Fruit fly (Drosophila melanogaster) whole organism, adult: Measurements from ENCODE around the gene RagA-B.

Source experiments
- CG11617 ChIP-seq: fragments of 200-800 bp; sonication (Bioruptor generic); optimal IDR thresholded peaks from 2 replicates; lab custom pipeline; 2017; ENCODE audit warnings: mild to moderate bottlenecking, missing biosample characterization, missing genetic modification reagents, missing genetic modification characterization
- CG12768 ChIP-seq: fragments of 200-800 bp; sonication (Bioruptor generic); optimal IDR thresholded peaks from 2 replicates; lab custom pipeline; 2017; ENCODE audit warnings: missing biosample characterization, missing genetic modification characterization, mild to moderate bottlenecking, moderate library complexity, missing genetic modification reagents
- CG14711 ChIP-seq: fragments of 200-800 bp; sonication (Bioruptor generic); optimal IDR thresholded peaks from 2 replicates; lab custom pipeline; 2018; ENCODE audit warnings: missing biosample characterization, mild to moderate bottlenecking, missing genetic modification characterization, moderate library complexity
- CG1620 ChIP-seq: fragments of 200-800 bp; sonication (Bioruptor generic); optimal IDR thresholded peaks from 2 replicates; lab custom pipeline; 2016; ENCODE audit warnings: missing biosample characterization, missing genetic modification characterization
- CG33017 ChIP-seq: fragments of 200-800 bp; sonication (Bioruptor generic); optimal IDR thresholded peaks from 2 replicates; lab custom pipeline; 2018; ENCODE audit warnings: missing biosample characterization, mild to moderate bottlenecking, missing genetic modification characterization, moderate library complexity
- CG5204 ChIP-seq: fragments of 200-800 bp; sonication (Bioruptor generic); optimal IDR thresholded peaks from 2 replicates; lab custom pipeline; 2016; ENCODE audit warnings: missing biosample characterization, missing genetic modification characterization
- CG7045 ChIP-seq: fragments of 200-800 bp; sonication (Bioruptor generic); optimal IDR thresholded peaks from 2 replicates; lab custom pipeline; 2017; ENCODE audit warnings: missing biosample characterization, mild to moderate bottlenecking, missing genetic modification characterization
- CG7101 ChIP-seq: fragments of 200-800 bp; sonication (Bioruptor generic); optimal IDR thresholded peaks from 2 replicates; lab custom pipeline; 2018; ENCODE audit warnings: missing biosample characterization, mild to moderate bottlenecking, missing genetic modification characterization, moderate library complexity
- Clk ChIP-seq: fragments of 200-800 bp; sonication (Bioruptor generic); optimal IDR thresholded peaks from 2 replicates; lab custom pipeline; 2017; ENCODE audit warnings: missing biosample characterization, missing genetic modification characterization
- Crg-1 ChIP-seq: fragments of 200-800 bp; sonication (Bioruptor generic); optimal IDR thresholded peaks from 2 replicates; lab custom pipeline; 2016; ENCODE audit warnings: missing biosample characterization, missing genetic modification characterization
- Hr96 ChIP-seq: fragments of 200-800 bp; sonication (Bioruptor generic); optimal IDR thresholded peaks from 2 replicates; lab custom pipeline; 2016; ENCODE audit warnings: missing biosample characterization, missing genetic modification characterization
- Mnt ChIP-seq: fragments of 200-800 bp; sonication (Bioruptor generic); optimal IDR thresholded peaks from 2 replicates; lab custom pipeline; 2016; ENCODE audit warnings: missing biosample characterization, mild to moderate bottlenecking, missing genetic modification characterization
- bab1 ChIP-seq: fragments of 200-800 bp; sonication (Bioruptor generic); optimal IDR thresholded peaks from 3 replicates; lab custom pipeline; 2019; ENCODE audit warnings: missing biosample characterization, mild to moderate bottlenecking, missing genetic modification characterization, moderate library complexity
- cic ChIP-seq: fragments of 200-800 bp; sonication (Bioruptor generic); optimal IDR thresholded peaks from 2 replicates; lab custom pipeline; 2017; ENCODE audit warnings: missing biosample characterization, mild to moderate bottlenecking, missing genetic modification characterization, moderate library complexity
- cnc ChIP-seq, 2 experiments: fragments of >200 bp; optimal IDR thresholded peaks; 2 replicates each; lab custom pipeline; 2017
- kay ChIP-seq: fragments of 200-800 bp; sonication (Bioruptor generic); peaks from one replicate; lab custom pipeline; 2016; ENCODE audit warnings: missing biosample characterization, missing genetic modification characterization, borderline replicate concordance
- ovo ChIP-seq: fragments of 200-800 bp; sonication (Bioruptor generic); optimal IDR thresholded peaks from 2 replicates; lab custom pipeline; 2016; ENCODE audit warnings: missing biosample characterization, missing genetic modification characterization
- pad ChIP-seq: fragments of 200-800 bp; sonication (Bioruptor generic); optimal IDR thresholded peaks from 3 replicates; lab custom pipeline; 2017; ENCODE audit warnings: missing biosample characterization, missing genetic modification characterization, mild to moderate bottlenecking, moderate library complexity, missing genetic modification reagents
- tj ChIP-seq: fragments of 200-800 bp; sonication (Bioruptor generic); optimal IDR thresholded peaks from 3 replicates; lab custom pipeline; 2017; ENCODE audit warnings: missing biosample characterization, mild to moderate bottlenecking, missing genetic modification characterization, moderate library complexity
- toe ChIP-seq: fragments of 200-800 bp; sonication (Bioruptor generic); optimal IDR thresholded peaks from 2 replicates; lab custom pipeline; 2016; ENCODE audit warnings: missing biosample characterization, missing genetic modification characterization

RagA-B gene

dm6 chr3R:9003600-9004223 lies 19.6 kb upstream of the RagA-B start, which contains the start of the genes CG31100 and CG11980:
Gene CG31100, minus strand, starts transcription at chr3R:9003650.
Gene CG11980, plus strand, starts transcription at chr3R:9004017.
- TF ChIP-seq CG5204 (GFP tag; lab: Kevin White, UChicago) (no peak), bab1 (GFP tag; lab: Kevin White, UChicago) (peak; percentile 34), Mnt (GFP tag; lab: Kevin White, UChicago) (peak; percentile 39)

- no peak for TF ChIP-seq CG14711
- no peak for TF ChIP-seq tj
- no peak for TF ChIP-seq CG1620 (GFP tag; lab: Kevin White, UChicago)
- peak; percentile 34 for TF ChIP-seq CG7101
These were observed 18.4 kb upstream of the RagA-B start for dm6 chr3R:9002542-9002941.

dm6 chr3R:9001720-9002240 lies 17.7 kb upstream of the RagA-B start:
- no peak for TF ChIP-seq CG7045
- TF ChIP-seq Crg-1, result no peak
- no peak for TF ChIP-seq kay (GFP tag; lab: Kevin White, UChicago)
- no peak for TF ChIP-seq cic (GFP tag; lab: Kevin White, UChicago)
- no peak for TF ChIP-seq cnc (optimal IDR thresholded peaks at IDR 0.05; lab: Kevin White, UChicago)
- peak; percentile 56 for TF ChIP-seq ovo (GFP tag; lab: Kevin White, UChicago)

dm6 chr3R:8998243-8998642 lies 14.1 kb upstream of the RagA-B start:
- TF ChIP-seq pad (GFP tag; lab: Kevin White, UChicago) (no peak), CG7101 (no peak), CG33017 (tag; lab: Kevin White, UChicago) (no peak), ovo (GFP tag; lab: Kevin White, UChicago) (no peak), bab1 (GFP tag; lab: Kevin White, UChicago) (no peak), tj (no peak), Crg-1 (no peak), Clk (GFP tag; lab: Kevin White, UChicago) (no peak), toe (GFP tag; lab: Kevin White, UChicago) (no peak), CG7045 (no peak), cic (GFP tag; lab: Kevin White, UChicago) (no peak), CG12768 (no peak), Hr96 (no peak), CG1620 (GFP tag; lab: Kevin White, UChicago) (no peak), Mnt (GFP tag; lab: Kevin White, UChicago) (no peak), cnc (optimal IDR thresholded peaks at IDR 0.05; lab: Kevin White, UChicago) (no peak), kay (GFP tag; lab: Kevin White, UChicago) (no peak), CG5204 (GFP tag; lab: Kevin White, UChicago) (no peak)

dm6 chr3R:8997397-8997796 lies 13.3 kb upstream of the RagA-B start, which contains the start of gene CG11977:
Gene CG11977, plus strand, starts transcription at chr3R:8997697.
- TF ChIP-seq Mnt (GFP tag; lab: Kevin White, UChicago) (no peak), CG7101 (no peak), CG5204 (GFP tag; lab: Kevin White, UChicago) (no peak), CG7045 (no peak), toe (GFP tag; lab: Kevin White, UChicago) (no peak), CG1620 (GFP tag; lab: Kevin White, UChicago) (no peak), CG33017 (tag; lab: Kevin White, UChicago) (no peak), tj (no peak), Clk (GFP tag; lab: Kevin White, UChicago) (no peak), cnc (optimal IDR thresholded peaks at IDR 0.05; lab: Kevin White, UChicago) (no peak), Hr96 (no peak), CG12768 (no peak), pad (GFP tag; lab: Kevin White, UChicago) (no peak), ovo (GFP tag; lab: Kevin White, UChicago) (no peak), CG14711 (no peak)

dm6 chr3R:8992928-8993579 lies 8.9 kb upstream of the RagA-B start, which contains the start of gene CG11975:
Gene CG11975, plus strand, starts transcription at chr3R:8993253.
- TF ChIP-seq CG7101 (peak; percentile 85), ovo (GFP tag; lab: Kevin White, UChicago) (peak; percentile 85), Hr96 (peak; percentile 93), toe (GFP tag; lab: Kevin White, UChicago) (peak; percentile 93), CG11617 (peak; percentile 75), CG33017 (tag; lab: Kevin White, UChicago) (peak; percentile 56), cic (GFP tag; lab: Kevin White, UChicago) (peak; percentile 49), CG5204 (GFP tag; lab: Kevin White, UChicago) (peak; percentile 90), bab1 (GFP tag; lab: Kevin White, UChicago) (peak; percentile 23), CG12768 (peak; percentile 87), Crg-1 (peak; percentile 89), pad (GFP tag; lab: Kevin White, UChicago) (peak; percentile 76), cnc (optimal IDR thresholded peaks at IDR 0.05; lab: Kevin White, UChicago) (no peak), kay (GFP tag; lab: Kevin White, UChicago) (no peak), CG1620 (GFP tag; lab: Kevin White, UChicago) (peak; percentile 90), Clk (GFP tag; lab: Kevin White, UChicago) (peak; percentile 74), CG7045 (peak; percentile 71), CG14711 (peak; percentile 68), tj (peak; percentile 49), Mnt (GFP tag; lab: Kevin White, UChicago) (peak; percentile 79)
